Worm (Caenorhabditis elegans): ENCODE results near the gene B0001.7.

The B0001.7 gene

ce11 chrIV:12124314-12125084, 29.5 kb downstream of the B0001.7 start, which contains the start of gene dhhc-6 (continued):
- TF ChIP-seq ekl-4 (GFP tag; IDR thresholded peaks at IDR 0.05), result 0 out of 2 replicates have a peak, but pooled peaks have one; percentile 27
- no peak for TF ChIP-seq ama-1 (optimal IDR thresholded peaks at IDR 0.05)
- TF ChIP-seq ama-1 (GFP tag; optimal IDR thresholded peaks at IDR 0.05), result peak in 1 of 2 experiments; percentile 40
- no peak for TF ChIP-seq ets-4 (GFP tag; optimal IDR thresholded peaks at IDR 0.05)
- TF ChIP-seq nhr-179 (tag; optimal IDR thresholded peaks at IDR 0.05), result no peak
- peak; percentile 40 for TF ChIP-seq hrde-1 (tag; optimal IDR thresholded peaks at IDR 0.05; ENCODE audit: borderline replicate concordance)
- TF ChIP-seq ztf-26 (tag; optimal IDR thresholded peaks at IDR 0.05), result no peak
- no peak for TF ChIP-seq snpc-4 (GFP tag; optimal IDR thresholded peaks at IDR 0.05)
- peak in 1 of 4 experiments; percentile 19 for TF ChIP-seq snpc-4 (tag; optimal IDR thresholded peaks at IDR 0.05)

- TF ChIP-seq xnd-1 (tag; optimal IDR thresholded peaks at IDR 0.05), result no peak
- no peak for TF ChIP-seq ztf-18 (tag; optimal IDR thresholded peaks at IDR 0.05)
- no peak for TF ChIP-seq cebp-1 (GFP tag; IDR thresholded peaks at IDR 0.05)
- peak; percentile 8 for TF ChIP-seq cebp-1 (tag; optimal IDR thresholded peaks at IDR 0.05)
- peak; percentile 6 for TF ChIP-seq nhr-80 (tag; optimal IDR thresholded peaks at IDR 0.05)
- no peak for TF ChIP-seq ZK185.1 (tag; optimal IDR thresholded peaks at IDR 0.05; ENCODE audit: poor library complexity, severe bottlenecking)
- TF ChIP-seq ama-1 (optimal IDR thresholded peaks at IDR 0.05), result no peak
- peak in 1 of 2 experiments; percentile 15 for TF ChIP-seq ama-1 (GFP tag; optimal IDR thresholded peaks at IDR 0.05)
- peak; percentile 89 for TF ChIP-seq madf-3 (GFP tag; IDR thresholded peaks at IDR 0.05)
- no peak for TF ChIP-seq mcd-1 (GFP tag; IDR thresholded peaks at IDR 0.05)
- TF ChIP-seq repo-1 (tag; optimal IDR thresholded peaks at IDR 0.05), result no peak
- no peak for TF ChIP-seq ccch-3 (GFP tag; optimal IDR thresholded peaks at IDR 0.05)
- no peak for TF ChIP-seq D2030.7 (GFP tag; IDR thresholded peaks at IDR 0.05)
These were observed 31.0 kb downstream of the B0001.7 start, which contains the start of gene aly-3 for ce11 chrIV:12122874-12123664. Gene aly-3, plus strand, starts transcription at chrIV:12123282.

ce11 chrIV:12121076-12121475, 33.0 kb downstream of the B0001.7 start, which contains the start of the genes ddb-1 and M18.6:
Gene ddb-1, minus strand, starts transcription at chrIV:12121165.
Gene M18.6, plus strand, starts transcription at chrIV:12121310.
- TF ChIP-seq rec-8 (tag; optimal IDR thresholded peaks at IDR 0.05) (no peak), tlf-1 (GFP tag; optimal IDR thresholded peaks at IDR 0.05) (no peak), ets-4 (GFP tag; optimal IDR thresholded peaks at IDR 0.05) (no peak), bed-1 (GFP tag; IDR thresholded peaks at IDR 0.05) (no peak), let-526 (GFP tag; IDR thresholded peaks at IDR 0.05) (no peak), aptf-3 (GFP tag; IDR thresholded peaks at IDR 0.05) (no peak), hsf-1 (GFP tag; IDR thresholded peaks at IDR 0.05) (no peak), hmg-1.2 (GFP tag; IDR thresholded peaks at IDR 0.05) (peak; percentile 59; the same call in 1 of the 2 replicates), chd-7 (tag; optimal IDR thresholded peaks at IDR 0.05) (no peak), somi-1 (GFP tag; optimal IDR thresholded peaks at IDR 0.05) (no peak), ama-1 (optimal IDR thresholded peaks at IDR 0.05) (no peak), ama-1 (GFP tag; optimal IDR thresholded peaks at IDR 0.05) (no peak), hlh-26 (GFP tag; conservative IDR thresholded peaks at IDR 0.05) (no peak), K12H6.12 (tag; optimal IDR thresholded peaks at IDR 0.05) (no peak), egl-18 (GFP tag; IDR thresholded peaks at IDR 0.05) (no peak), snpc-3.4 (tag; optimal IDR thresholded peaks at IDR 0.05) (no peak), F57A8.1 (GFP tag; optimal IDR thresholded peaks at IDR 0.05) (no peak), die-1 (tag; optimal IDR thresholded peaks at IDR 0.05) (no peak), lin-35 (GFP tag; optimal IDR thresholded peaks at IDR 0.05) (peak in 1 of 3 experiments; percentile 28), lsy-27 (tag; optimal IDR thresholded peaks at IDR 0.05; ENCODE audit: borderline replicate concordance, insufficient read depth) (no peak), nfya-2 (GFP tag; IDR thresholded peaks at IDR 0.05) (no peak), efl-1 (GFP tag; optimal IDR thresholded peaks at IDR 0.05) (peak; percentile 77), tbx-9 (tag; optimal IDR thresholded peaks at IDR 0.05; ENCODE audit: borderline replicate concordance) (no peak), lsl-1 (GFP tag; optimal IDR thresholded peaks at IDR 0.05) (peak; percentile 52), attf-6 (GFP tag; IDR thresholded peaks at IDR 0.05) (no peak), madf-8 (GFP tag; conservative IDR thresholded peaks at IDR 0.05) (peak; percentile 42; the same call in 1 of the 2 replicates)
